Fruit fly (Drosophila melanogaster) whole organism, wandering third instar larva: ENCODE data around the gene olf413.

ENCODE experiments used
- CG9705 ChIP-seq: fragments of 200-800 bp; sonication (Bioruptor generic); optimal IDR thresholded peaks from 2 replicates; lab custom pipeline; 2018; ENCODE audit warnings: missing biosample characterization, mild to moderate bottlenecking, missing genetic modification characterization
- CrebA ChIP-seq: fragments of 200-800 bp; sonication (Bioruptor generic); optimal IDR thresholded peaks from 2 replicates; lab custom pipeline; 2016; ENCODE audit warnings: missing biosample characterization, mild to moderate bottlenecking, missing genetic modification characterization, borderline replicate concordance
- Dfd ChIP-seq: fragments of >200 bp; optimal IDR thresholded peaks from 2 replicates; lab custom pipeline; 2017; ENCODE audit warnings: missing biosample characterization, missing genetic modification characterization
- Dif ChIP-seq: fragments of 200-275, 200-300 bp; sonication (Bioruptor generic); optimal IDR thresholded peaks from 2 replicates; lab custom pipeline; 2018; ENCODE audit warnings: missing biosample characterization, missing genetic modification characterization; ENCODE audit not compliant: partially characterized antibody
- GATAd ChIP-seq: sonication (Bioruptor generic); optimal IDR thresholded peaks from 2 replicates; lab custom pipeline; 2016; ENCODE audit warnings: missing biosample characterization, missing genetic modification characterization
- HLH106 ChIP-seq: fragments of 200-800 bp; optimal IDR thresholded peaks from 3 replicates; lab custom pipeline; 2019; ENCODE audit warnings: missing biosample characterization, mild to moderate bottlenecking, missing genetic modification characterization, moderate library complexity
- Hnf4 ChIP-seq: fragments of 200-800 bp; sonication (Bioruptor generic); optimal IDR thresholded peaks from 2 replicates; lab custom pipeline; 2016; ENCODE audit warnings: missing biosample characterization, mild to moderate bottlenecking, missing genetic modification characterization
- Hr78 ChIP-seq: fragments of >200 bp; optimal IDR thresholded peaks from 2 replicates; lab custom pipeline; 2017; ENCODE audit warnings: missing biosample characterization, missing genetic modification characterization
- Hr83 ChIP-seq: fragments of 200-300 bp; sonication (Bioruptor generic); optimal IDR thresholded peaks from 2 replicates; lab custom pipeline; 2016; ENCODE audit warnings: missing biosample characterization, mild to moderate bottlenecking, missing genetic modification characterization, moderate library complexity; ENCODE audit not compliant: poor library complexity, severe bottlenecking
- Jra ChIP-seq: sonication (Bioruptor generic); optimal IDR thresholded peaks from 2 replicates; lab custom pipeline; 2016; ENCODE audit warnings: missing biosample characterization, missing genetic modification characterization
- Mio ChIP-seq: sonication (Bioruptor generic); optimal IDR thresholded peaks from 2 replicates; lab custom pipeline; 2016; ENCODE audit warnings: missing biosample characterization, missing genetic modification characterization
- Myc ChIP-seq: fragments of >200 bp; optimal IDR thresholded peaks from 2 replicates; lab custom pipeline; 2017
- N ChIP-seq: fragments of >200 bp; optimal IDR thresholded peaks from 2 replicates; lab custom pipeline; 2018; ENCODE audit warnings: missing biosample characterization, missing external identifiers, missing genetic modification characterization
- OdsH ChIP-seq: fragments of 200-800 bp; sonication (Bioruptor generic); optimal IDR thresholded peaks from 2 replicates; lab custom pipeline; 2016; ENCODE audit warnings: missing biosample characterization, mild to moderate bottlenecking, missing genetic modification characterization
- Sp1 ChIP-seq: fragments of 200-800 bp; sonication (Bioruptor generic); optimal IDR thresholded peaks from 3 replicates; lab custom pipeline; 2019; ENCODE audit warnings: missing biosample characterization, mild to moderate bottlenecking, missing genetic modification characterization, moderate library complexity
- br ChIP-seq: fragments of 200-800 bp; sonication (Bioruptor generic); optimal IDR thresholded peaks from 2 replicates; lab custom pipeline; 2016; ENCODE audit warnings: missing biosample characterization, missing genetic modification characterization
- dmrt93B ChIP-seq: fragments of 200-800 bp; sonication (Bioruptor generic); optimal IDR thresholded peaks from 2 replicates; lab custom pipeline; 2018; ENCODE audit warnings: missing biosample characterization, mild to moderate bottlenecking, missing genetic modification characterization
- dsf ChIP-seq: sonication (Bioruptor generic); optimal IDR thresholded peaks from 2 replicates; lab custom pipeline; 2016; ENCODE audit warnings: missing biosample characterization, missing genetic modification characterization, borderline replicate concordance
- ey ChIP-seq: fragments of 200-800 bp; sonication (Bioruptor generic); optimal IDR thresholded peaks from 2 replicates; lab custom pipeline; 2016; ENCODE audit warnings: missing biosample characterization, missing genetic modification characterization
- foxo ChIP-seq, 2 experiments: fragments of 200-800 bp; sonication (Bioruptor generic); optimal IDR thresholded peaks; 2 replicates in 1 of 2; 3 replicates in 1 of 2; lab custom pipeline; 2016 to 2017; ENCODE audit warnings: missing biosample characterization in 2 of 2, missing genetic modification characterization in 2 of 2
- fru ChIP-seq: fragments of 200-800 bp; sonication (Bioruptor generic); optimal IDR thresholded peaks from 3 replicates; lab custom pipeline; 2016; ENCODE audit warnings: missing biosample characterization, mild to moderate bottlenecking, missing genetic modification characterization
- jim ChIP-seq: fragments of 175-275, 200-325 bp; sonication (Bioruptor generic); optimal IDR thresholded peaks from 2 replicates; lab custom pipeline; 2016; ENCODE audit warnings: missing biosample characterization, mild to moderate bottlenecking, missing genetic modification characterization
- pan ChIP-seq: fragments of >200 bp; optimal IDR thresholded peaks from 2 replicates; lab custom pipeline; 2017
- rgr ChIP-seq: fragments of 200-800 bp; sonication (Bioruptor generic); optimal IDR thresholded peaks from 3 replicates; lab custom pipeline; 2016; ENCODE audit warnings: missing biosample characterization, mild to moderate bottlenecking, missing genetic modification characterization
- sage ChIP-seq: fragments of 200-800 bp; sonication (Bioruptor generic); optimal IDR thresholded peaks from 2 replicates; lab custom pipeline; 2016; ENCODE audit warnings: missing biosample characterization, mild to moderate bottlenecking, missing genetic modification characterization
- tai ChIP-seq: sonication (Bioruptor generic); optimal IDR thresholded peaks from 2 replicates; lab custom pipeline; 2016; ENCODE audit warnings: missing biosample characterization, missing genetic modification characterization
- woc ChIP-seq: sonication (Bioruptor generic); optimal IDR thresholded peaks from 2 replicates; lab custom pipeline; 2016; ENCODE audit warnings: missing biosample characterization, mild to moderate bottlenecking, missing genetic modification characterization

olf413 gene

dm6 chr3L:22129855-22130746 lies 5.8 kb upstream of the olf413 start (continued):
- TF ChIP-seq ey (peak; percentile 36), dmrt93B (GFP tag; lab: Kevin White, UChicago) (peak; percentile 25)

- TF ChIP-seq tai (no peak), Myc (lab: Kevin White, UChicago) (no peak), Hr78 (GFP tag; lab: Kevin White, UChicago) (no peak), N (GFP tag; lab: Kevin White, UChicago) (no peak), CG9705 (GFP tag; lab: Kevin White, UChicago) (no peak), fru (no peak), Mio (GFP tag; lab: Kevin White, UChicago) (no peak), OdsH (GFP tag; lab: Kevin White, UChicago) (no peak), dmrt93B (GFP tag; lab: Kevin White, UChicago) (no peak), Dif (no peak), sage (no peak), pan (lab: Kevin White, UChicago) (no peak), Jra (no peak), GATAd (GFP tag; lab: Kevin White, UChicago) (no peak), Hnf4 (GFP tag; lab: Kevin White, UChicago) (no peak), Sp1 (GFP tag; lab: Kevin White, UChicago) (no peak), Hr83 (GFP tag; lab: Kevin White, UChicago) (no peak)
Measured at dm6 chr3L:22130747-22131078, 5.2 kb upstream of the olf413 start.

dm6 chr3L:22132726-22133125 lies 3.2 kb upstream of the olf413 start:
- no peak for TF ChIP-seq dsf
- no peak for TF ChIP-seq Hr78 (GFP tag; lab: Kevin White, UChicago)

- no peak for TF ChIP-seq ey
- no peak for TF ChIP-seq HLH106 (tag; lab: Kevin White, UChicago)
- TF ChIP-seq woc (GFP tag; lab: Kevin White, UChicago), result no peak
- no peak for TF ChIP-seq jim
- TF ChIP-seq N (GFP tag; lab: Kevin White, UChicago), result no peak
- no peak for TF ChIP-seq Dif
Measured at dm6 chr3L:22134378-22134777, 1.5 kb upstream of the olf413 start.

- TF ChIP-seq ey (no peak), CrebA (GFP tag; lab: Kevin White, UChicago) (peak; percentile 26), foxo (GFP tag; optimal IDR thresholded peaks at IDR 0.05; lab: Kevin White, UChicago) (no peak), rgr (GFP tag; lab: Kevin White, UChicago) (no peak)
Measured at dm6 chr3L:22134927-22135326, 963 bp upstream of the olf413 start.

- TF ChIP-seq Hnf4 (GFP tag; lab: Kevin White, UChicago) (no peak), tai (no peak), Dfd (peak; percentile 64), Mio (GFP tag; lab: Kevin White, UChicago) (no peak), br (GFP tag; lab: Kevin White, UChicago) (no peak)
Measured at dm6 chr3L:22136268-22136876, 482 bp downstream of the olf413 start.
